Fruit fly (Drosophila melanogaster) whole organism, embryonic: ENCODE measurements around the gene CG16798.

Experiments used
- CG10959 ChIP-seq: fragments of 200-800 bp; sonication (Bioruptor generic); IDR thresholded peaks from 2 replicates; pipeline ENCODE4 v1.3.6; 2022; ENCODE audit warnings: missing biosample characterization, missing genetic modification characterization
- CG11398 ChIP-seq: fragments of 200-800 bp; sonication (Bioruptor generic); optimal IDR thresholded peaks from 2 replicates; lab custom pipeline; 2016; ENCODE audit warnings: missing biosample characterization, missing genetic modification characterization
- CG11560 ChIP-seq: fragments of 200-800 bp; sonication (Bioruptor generic); IDR thresholded peaks from 3 replicates; pipeline ENCODE4 v1.3.6; 2022; ENCODE audit warnings: missing biosample characterization, missing genetic modification characterization
- CG15269 ChIP-seq: fragments of 200-800 bp; sonication (Bioruptor generic); optimal IDR thresholded peaks from 2 replicates; lab custom pipeline; 2018; ENCODE audit warnings: missing biosample characterization, mild to moderate bottlenecking, missing genetic modification characterization, moderate library complexity
- CG16813 ChIP-seq: fragments of 200-800 bp; sonication (Bioruptor generic); IDR thresholded peaks from 3 replicates; pipeline ENCODE4 v1.3.6; 2022; ENCODE audit warnings: missing biosample characterization, missing genetic modification characterization; ENCODE audit not compliant: partially characterized antibody
- CG17328 ChIP-seq: fragments of 200-800 bp; sonication (Bioruptor generic); IDR thresholded peaks from 2 replicates; pipeline ENCODE4 v1.3.6; 2022; ENCODE audit warnings: missing biosample characterization, missing genetic modification characterization
- CG2712 ChIP-seq: fragments of 200-800 bp; optimal IDR thresholded peaks from 3 replicates; lab custom pipeline; 2019; ENCODE audit warnings: missing biosample characterization, mild to moderate bottlenecking, missing genetic modification characterization, moderate library complexity
- CG30403 ChIP-seq: fragments of 200-800 bp; sonication (Bioruptor generic); optimal IDR thresholded peaks from 3 replicates; lab custom pipeline; 2016; ENCODE audit warnings: missing biosample characterization, missing genetic modification characterization
- CG31441 ChIP-seq: fragments of 200-800 bp; sonication (Bioruptor generic); IDR thresholded peaks from 2 replicates; pipeline ENCODE4 v1.3.6; 2022; ENCODE audit warnings: missing biosample characterization, missing genetic modification characterization
- CG32772 ChIP-seq: fragments of 200-800 bp; sonication (Bioruptor generic); IDR thresholded peaks from 2 replicates; pipeline ENCODE4 v1.3.6; 2022; ENCODE audit warnings: missing biosample characterization, missing genetic modification characterization
- CG3407 ChIP-seq: fragments of 200-800 bp; sonication (Bioruptor generic); optimal IDR thresholded peaks from 2 replicates; lab custom pipeline; 2018; ENCODE audit warnings: missing biosample characterization, mild to moderate bottlenecking, missing genetic modification characterization
- CG34422 ChIP-seq: fragments of 200-800 bp; sonication (Bioruptor generic); IDR thresholded peaks from 3 replicates; pipeline ENCODE4 v1.3.6; 2022; ENCODE audit warnings: missing biosample characterization, missing genetic modification characterization
- CG6254 ChIP-seq: fragments of 200-800 bp; sonication (Bioruptor generic); optimal IDR thresholded peaks from 3 replicates; lab custom pipeline; 2017; ENCODE audit warnings: mild to moderate bottlenecking, missing biosample characterization, missing genetic modification reagents, missing genetic modification characterization
- CG9215 ChIP-seq: fragments of 200-800 bp; sonication (Bioruptor generic); IDR thresholded peaks from 2 replicates; pipeline ENCODE4 v1.3.6; 2022; ENCODE audit warnings: missing biosample characterization, missing genetic modification characterization
- CG9932 ChIP-seq: fragments of 200-800 bp; sonication (Bioruptor generic); IDR thresholded peaks from 2 replicates; pipeline ENCODE4 v1.3.6; 2022; ENCODE audit warnings: missing biosample characterization, missing genetic modification characterization
- Camta ChIP-seq: fragments of 200-800 bp; sonication (Bioruptor generic); optimal IDR thresholded peaks from 2 replicates; lab custom pipeline; 2016; ENCODE audit warnings: missing biosample characterization, missing genetic modification characterization
- D ChIP-seq, 2 experiments: fragments of 200-800 bp in 1 of 2; fragments of >200 bp in 1 of 2; sonication (Bioruptor generic) in 1 of 2; optimal IDR thresholded peaks; 2 replicates in 1 of 2; 3 replicates in 1 of 2; lab custom pipeline; 2017; ENCODE audit warnings: mild to moderate bottlenecking in 1 of 2, missing biosample characterization in 1 of 2, missing genetic modification characterization in 1 of 2, missing genetic modification reagents in 1 of 2
- Drgx ChIP-seq: fragments of 200-800 bp; sonication (Bioruptor generic); IDR thresholded peaks from 2 replicates; pipeline ENCODE4 v1.3.6; 2022; ENCODE audit warnings: missing biosample characterization, missing genetic modification characterization
- Hsf ChIP-seq: fragments of 200-800 bp; sonication (Bioruptor generic); optimal IDR thresholded peaks from 3 replicates; lab custom pipeline; 2016; ENCODE audit warnings: missing biosample characterization, missing genetic modification characterization
- Ptx1 ChIP-seq: fragments of 200-800 bp; sonication (Bioruptor generic); IDR thresholded peaks from 2 replicates; pipeline ENCODE4 v1.3.6; 2022; ENCODE audit warnings: missing biosample characterization, missing genetic modification characterization
- Ravus ChIP-seq: fragments of 200-800 bp; sonication (Bioruptor generic); IDR thresholded peaks from 2 replicates; pipeline ENCODE4 v1.3.6; 2022; ENCODE audit warnings: missing biosample characterization, missing genetic modification characterization
- Ssrp ChIP-seq: fragments of 200-800 bp; sonication (Bioruptor generic); optimal IDR thresholded peaks from 2 replicates; lab custom pipeline; 2018; ENCODE audit warnings: missing biosample characterization, mild to moderate bottlenecking, missing genetic modification characterization, moderate library complexity
- Trl ChIP-seq, 3 experiments: fragments of >200 bp in 2 of 3; fragments of 200-800 bp in 1 of 3; sonication (Bioruptor generic) in 1 of 3; optimal IDR thresholded peaks; 2 replicates in 1 of 3; 3 replicates in 2 of 3; lab custom pipeline; 2016 to 2017; ENCODE audit warnings: missing biosample characterization in 1 of 3, missing genetic modification characterization in 1 of 3
- Xbp1 ChIP-seq: fragments of 200-800 bp; sonication (Bioruptor generic); optimal IDR thresholded peaks from 3 replicates; lab custom pipeline; 2016; ENCODE audit warnings: missing biosample characterization, mild to moderate bottlenecking, missing genetic modification characterization
- YL-1 ChIP-seq: fragments of 200-800 bp; sonication (Bioruptor generic); optimal IDR thresholded peaks from 3 replicates; lab custom pipeline; 2017; ENCODE audit warnings: missing biosample characterization, mild to moderate bottlenecking, missing genetic modification characterization
- chn ChIP-seq: fragments of 200-800 bp; sonication (Bioruptor generic); optimal IDR thresholded peaks from 2 replicates; lab custom pipeline; 2016; ENCODE audit warnings: missing biosample characterization, missing genetic modification characterization
- ci ChIP-seq: fragments of 200-800 bp; sonication (Bioruptor generic); IDR thresholded peaks from 3 replicates; pipeline ENCODE4 v1.3.6; 2022; ENCODE audit warnings: missing biosample characterization, missing genetic modification characterization
- dimm ChIP-seq: fragments of 200-800 bp; sonication (Bioruptor generic); IDR thresholded peaks from 2 replicates; pipeline ENCODE4 v1.3.6; 2022; ENCODE audit warnings: missing biosample characterization, missing genetic modification characterization
- dysf ChIP-seq: fragments of 200-800 bp; sonication (Bioruptor generic); IDR thresholded peaks from 3 replicates; pipeline ENCODE4 v1.3.6; 2022; ENCODE audit warnings: missing biosample characterization, missing genetic modification characterization
- en ChIP-seq: fragments of 200-800 bp; sonication (Bioruptor generic); optimal IDR thresholded peaks from 2 replicates; lab custom pipeline; 2016; ENCODE audit warnings: missing biosample characterization, missing genetic modification characterization
- gfzf ChIP-seq: fragments of 200-800 bp; sonication (Bioruptor generic); optimal IDR thresholded peaks from 2 replicates; lab custom pipeline; 2016; ENCODE audit warnings: missing biosample characterization, mild to moderate bottlenecking, missing genetic modification characterization, moderate library complexity
- gsb-n ChIP-seq: fragments of 200-800 bp; sonication (Bioruptor generic); optimal IDR thresholded peaks from 3 replicates; lab custom pipeline; 2018; ENCODE audit warnings: missing biosample characterization, mild to moderate bottlenecking, missing genetic modification characterization
- inv ChIP-seq: fragments of 200-800 bp; sonication (Bioruptor generic); IDR thresholded peaks from 2 replicates; pipeline ENCODE4 v1.3.6; 2022; ENCODE audit warnings: missing biosample characterization, missing genetic modification characterization; ENCODE audit not compliant: partially characterized antibody
- jing ChIP-seq: fragments of 200-800 bp; sonication (Bioruptor generic); optimal IDR thresholded peaks from 2 replicates; lab custom pipeline; 2018; ENCODE audit warnings: missing biosample characterization, mild to moderate bottlenecking, missing genetic modification characterization
- kni ChIP-seq: fragments of 200-800 bp; sonication (Bioruptor generic); optimal IDR thresholded peaks from 3 replicates; lab custom pipeline; 2017; ENCODE audit warnings: mild to moderate bottlenecking, missing biosample characterization, missing genetic modification reagents, missing genetic modification characterization
- lbe ChIP-seq: fragments of 200-800 bp; sonication (Bioruptor generic); optimal IDR thresholded peaks from 2 replicates; lab custom pipeline; 2016; ENCODE audit warnings: missing biosample characterization, mild to moderate bottlenecking, missing genetic modification characterization
- nerfin-1 ChIP-seq: fragments of 200-800 bp; sonication (Bioruptor generic); optimal IDR thresholded peaks from 3 replicates; lab custom pipeline; 2019; ENCODE audit warnings: missing biosample characterization, mild to moderate bottlenecking, missing genetic modification characterization, moderate library complexity
- nmo ChIP-seq: fragments of 200-800 bp; sonication (Bioruptor generic); optimal IDR thresholded peaks from 2 replicates; lab custom pipeline; 2018; ENCODE audit warnings: missing biosample characterization, mild to moderate bottlenecking, missing genetic modification characterization, moderate library complexity
- otp ChIP-seq: fragments of 200-800 bp; sonication (Bioruptor generic); IDR thresholded peaks from 3 replicates; pipeline ENCODE4, ENCODE4 v1.3.6; 2022; ENCODE audit warnings: missing biosample characterization, missing genetic modification characterization
- pfk ChIP-seq: fragments of 200-800 bp; sonication (Bioruptor generic); optimal IDR thresholded peaks from 2 replicates; lab custom pipeline; 2018; ENCODE audit warnings: missing biosample characterization, mild to moderate bottlenecking, missing genetic modification characterization, moderate library complexity
- phol ChIP-seq: fragments of 200-800 bp; sonication (Bioruptor generic); optimal IDR thresholded peaks from 3 replicates; lab custom pipeline; 2018; ENCODE audit warnings: missing biosample characterization, mild to moderate bottlenecking, missing genetic modification characterization, moderate library complexity
- prd ChIP-seq, 3 experiments: fragments of >200 bp in 2 of 3; fragments of 200-800 bp in 1 of 3; sonication (Bioruptor generic) in 1 of 3; optimal IDR thresholded peaks in 2 of 3; IDR thresholded peaks in 1 of 3; 2 replicates in 2 of 3; 3 replicates in 1 of 3; pipeline versions ENCODE4 v1.3.6 to Lab custom; 2017 to 2022; ENCODE audit warnings: missing biosample characterization in 1 of 3, missing genetic modification characterization in 1 of 3
- schlank ChIP-seq: fragments of 200-800 bp; sonication (Bioruptor generic); optimal IDR thresholded peaks from 2 replicates; lab custom pipeline; 2018; ENCODE audit warnings: missing biosample characterization, mild to moderate bottlenecking, missing genetic modification characterization
- scrt ChIP-seq: fragments of 200-800 bp; sonication (Bioruptor generic); optimal IDR thresholded peaks from 2 replicates; lab custom pipeline; 2018; ENCODE audit warnings: missing biosample characterization, mild to moderate bottlenecking, missing genetic modification characterization, moderate library complexity
- sd ChIP-seq: fragments of 200-800 bp; sonication (Bioruptor generic); optimal IDR thresholded peaks from 3 replicates; lab custom pipeline; 2018; ENCODE audit warnings: missing biosample characterization, mild to moderate bottlenecking, missing genetic modification characterization, moderate library complexity
- sens-2 ChIP-seq: fragments of 200-800 bp; sonication (Bioruptor generic); IDR thresholded peaks from 2 replicates; pipeline ENCODE4 v1.3.6; 2022; ENCODE audit warnings: missing biosample characterization, missing genetic modification characterization
- tin ChIP-seq: fragments of 200-800 bp; sonication (Bioruptor generic); optimal IDR thresholded peaks from 3 replicates; lab custom pipeline; 2016; ENCODE audit warnings: missing biosample characterization, missing genetic modification characterization
- toy ChIP-seq: fragments of 200-800 bp; sonication (Bioruptor generic); IDR thresholded peaks from 2 replicates; pipeline ENCODE4 v1.3.6; 2022; ENCODE audit warnings: missing biosample characterization, missing genetic modification characterization
- ttk ChIP-seq: fragments of 200-800 bp; sonication (Bioruptor generic); IDR thresholded peaks from 2 replicates; pipeline ENCODE4 v2.1.2; 2022; ENCODE audit warnings: missing biosample characterization, missing genetic modification characterization
- wek ChIP-seq: fragments of 200-800 bp; sonication (Bioruptor generic); optimal IDR thresholded peaks from 3 replicates; lab custom pipeline; 2018; ENCODE audit warnings: missing biosample characterization, mild to moderate bottlenecking, missing genetic modification characterization, moderate library complexity

CG16798 gene

dm6 chr2L:20334918-20335317, 47.2 kb downstream of the CG16798 start (continued):
- no peak for TF ChIP-seq CG6254
- peak; percentile 35 for TF ChIP-seq Xbp1
- no peak for TF ChIP-seq sens-2 (GFP tag; lab: Robert Waterston, UW)
- no peak for TF ChIP-seq CG9215 (GFP tag; lab: Robert Waterston, UW)
- 0 out of 2 replicates have a peak, but pooled peaks have one; percentile 13 for TF ChIP-seq CG31441
- no peak for TF ChIP-seq kni (GFP tag; lab: Kevin White, UChicago)
- TF ChIP-seq Ravus (GFP tag; lab: Robert Waterston, UW) = no peak
- TF ChIP-seq scrt (GFP tag; lab: Kevin White, UChicago) = no peak
- TF ChIP-seq nerfin-1 = no peak
- TF ChIP-seq gsb-n (tag; lab: Kevin White, UChicago) = peak; percentile 4
- no peak for TF ChIP-seq chn
- no peak for TF ChIP-seq pfk (GFP tag; lab: Kevin White, UChicago)
- peak; percentile 85 for TF ChIP-seq Drgx (GFP tag; lab: Robert Waterston, UW)
- TF ChIP-seq YL-1 (GFP tag; lab: Kevin White, UChicago) = no peak
- peak; percentile 18 for TF ChIP-seq Ssrp (tag; lab: Kevin White, UChicago)
- no peak for TF ChIP-seq lbe (GFP tag; lab: Kevin White, UChicago)
- no peak for TF ChIP-seq CG34422 (GFP tag; lab: Robert Waterston, UW)
- no peak for TF ChIP-seq jing (GFP tag; lab: Kevin White, UChicago)
- no peak for TF ChIP-seq schlank (tag; lab: Kevin White, UChicago)
- TF ChIP-seq Ptx1 (GFP tag; lab: Robert Waterston, UW) = 0 out of 2 replicates have a peak, but pooled peaks have one; percentile 31
- TF ChIP-seq prd (optimal IDR thresholded peaks at IDR 0.05; lab: Kevin White, UChicago) = no peak
- peak; percentile 13; the same call in 1 of the 3 replicates for TF ChIP-seq prd (GFP tag; IDR thresholded peaks at IDR 0.05; lab: Robert Waterston, UW)
- TF ChIP-seq phol (tag; lab: Kevin White, UChicago) = no peak
- peak; percentile 43 for TF ChIP-seq CG15269 (tag; lab: Kevin White, UChicago)
- TF ChIP-seq CG2712 (tag; lab: Kevin White, UChicago) = peak; percentile 36
- TF ChIP-seq CG30403 (GFP tag; lab: Kevin White, UChicago) = peak; percentile 14
- no peak for TF ChIP-seq CG11560 (tag; lab: Robert Waterston, UW)
- TF ChIP-seq dimm (GFP tag; lab: Robert Waterston, UW) = peak; percentile 42; the same call in 1 of the 2 replicates
- 0 out of 3 replicates have a peak, but pooled peaks have one; percentile 38 for TF ChIP-seq ci (GFP tag; lab: Robert Waterston, UW)
- no peak for TF ChIP-seq tin (GFP tag; lab: Kevin White, UChicago)
- no peak for TF ChIP-seq CG16813 (GFP tag; lab: Robert Waterston, UW)
- TF ChIP-seq otp (GFP tag; lab: Robert Waterston, UW) = 0 out of 3 replicates have a peak, but pooled peaks have one; percentile 57
- peak; percentile 28; the same call in 1 of the 2 replicates for TF ChIP-seq CG32772
- TF ChIP-seq CG3407 (GFP tag; lab: Kevin White, UChicago) = no peak
- TF ChIP-seq gfzf (GFP tag; lab: Kevin White, UChicago) = no peak
- TF ChIP-seq, all 482 proteins: peak for 45

DNA sequence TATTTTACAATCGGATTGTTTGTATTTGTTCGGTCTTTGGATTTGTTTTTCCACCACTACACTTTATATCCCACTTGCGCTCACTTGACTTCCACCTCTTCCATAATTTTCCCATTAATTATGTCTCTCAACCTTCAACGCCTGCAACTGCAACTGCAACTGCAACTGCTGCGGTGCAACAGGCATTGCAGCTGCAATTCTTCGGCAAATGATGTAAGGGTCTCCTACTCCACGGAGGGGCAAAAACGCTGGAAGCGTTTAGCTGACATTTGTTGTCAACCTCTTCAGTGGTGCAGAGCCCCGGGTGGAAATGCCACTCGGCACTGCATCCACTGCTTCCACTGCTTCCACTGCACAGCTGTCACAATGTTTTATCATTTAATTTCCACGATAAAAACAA, 49.2 kb downstream of the CG16798 start:
- TF ChIP-seq CG9932 (GFP tag; lab: Robert Waterston, UW) (peak; percentile 25), Hsf (GFP tag; lab: Kevin White, UChicago) (no peak), nmo (GFP tag; lab: Kevin White, UChicago) (no peak), sd (tag; lab: Kevin White, UChicago) (no peak), gfzf (GFP tag; lab: Kevin White, UChicago) (no peak), Camta (GFP tag; lab: Kevin White, UChicago) (no peak), CG10959 (GFP tag; lab: Robert Waterston, UW) (0 out of 2 replicates have a peak, but pooled peaks have one; percentile 43), CG17328 (no peak), Trl (optimal IDR thresholded peaks at IDR 0.05; lab: Kevin White, UChicago) (no peak), Trl (GFP tag; optimal IDR thresholded peaks at IDR 0.05; lab: Kevin White, UChicago) (no peak), toy (no peak), ttk (GFP tag; lab: Robert Waterston, UW) (no peak), dysf (peak; percentile 39; the same call in 1 of the 3 replicates), en (GFP tag; lab: Kevin White, UChicago) (no peak), D (optimal IDR thresholded peaks at IDR 0.05; lab: Kevin White, UChicago) (no peak), D (GFP tag; optimal IDR thresholded peaks at IDR 0.05; lab: Kevin White, UChicago) (no peak), inv (GFP tag; lab: Robert Waterston, UW) (0 out of 2 replicates have a peak, but pooled peaks have one; percentile 10), CG11398 (GFP tag; lab: Kevin White, UChicago) (no peak), wek (GFP tag; lab: Kevin White, UChicago) (no peak)
